Worm (Caenorhabditis elegans) whole organism, late embryonic: ENCODE measurements around the gene pph-5.

ENCODE experiments used
- C38D4.7 ChIP-seq: fragments of 200-800 bp; sonication (Bioruptor generic); optimal IDR thresholded peaks from 2 replicates; lab custom pipeline; 2018; ENCODE audit warnings: mild to moderate bottlenecking, missing genetic modification characterization, moderate library complexity, missing compliant biosample characterization
- K02D7.2 ChIP-seq: sonication (generic microtip); optimal IDR thresholded peaks from 2 replicates; lab custom pipeline; 2017; ENCODE audit warnings: mild to moderate bottlenecking, missing genetic modification characterization, missing compliant biosample characterization
- K09A11.1 ChIP-seq: sonication (generic microtip); optimal IDR thresholded peaks from 2 replicates; lab custom pipeline; 2017; ENCODE audit warnings: antibody characterized with exemption, mild to moderate bottlenecking, missing genetic modification characterization, missing compliant biosample characterization; ENCODE audit not compliant: insufficient read depth
- T23F11.4 ChIP-seq: fragments of 200-800 bp; sonication (Bioruptor generic); optimal IDR thresholded peaks from 2 replicates; lab custom pipeline; 2018; ENCODE audit warnings: mild to moderate bottlenecking, missing genetic modification characterization, missing compliant biosample characterization
- Y22D7AL.16 ChIP-seq: sonication (generic microtip); optimal IDR thresholded peaks from 2 replicates; lab custom pipeline; 2016; ENCODE audit warnings: missing genetic modification characterization, missing compliant biosample characterization
- ceh-14 ChIP-seq: sonication (generic microtip); optimal IDR thresholded peaks from 2 replicates; lab custom pipeline; 2016; ENCODE audit warnings: missing genotype, missing genetic modification characterization, missing compliant biosample characterization
- ceh-19 ChIP-seq: fragments of 200-800 bp; sonication (Bioruptor generic); optimal IDR thresholded peaks from 2 replicates; lab custom pipeline; 2018; ENCODE audit warnings: mild to moderate bottlenecking, missing genetic modification characterization, missing compliant biosample characterization
- ceh-24 ChIP-seq: sonication (generic microtip); optimal IDR thresholded peaks from 2 replicates; lab custom pipeline; 2016; ENCODE audit warnings: mild to moderate bottlenecking, missing genetic modification characterization, missing compliant biosample characterization
- ceh-31 ChIP-seq: sonication (generic microtip); optimal IDR thresholded peaks from 2 replicates; lab custom pipeline; 2016; ENCODE audit warnings: missing genetic modification characterization, missing compliant biosample characterization
- ceh-34 ChIP-seq: sonication (generic microtip); optimal IDR thresholded peaks from 2 replicates; lab custom pipeline; 2016; ENCODE audit warnings: mild to moderate bottlenecking, missing genetic modification characterization, missing compliant biosample characterization
- ceh-45 ChIP-seq: fragments of 200-800 bp; sonication (Bioruptor generic); IDR thresholded peaks from 2 replicates; pipeline ENCODE4 v1.3.6; 2022; ENCODE audit warnings: missing genetic modification reagents, missing genetic modification characterization, missing compliant biosample characterization
- ceh-48 ChIP-seq: sonication (generic microtip); optimal IDR thresholded peaks from 2 replicates; lab custom pipeline; 2016; ENCODE audit warnings: missing genetic modification characterization, inconsistent platforms, missing compliant biosample characterization
- che-1 ChIP-seq: sonication (generic microtip); optimal IDR thresholded peaks from 2 replicates; lab custom pipeline; 2016; ENCODE audit warnings: mild to moderate bottlenecking, missing genetic modification characterization, missing compliant biosample characterization
- dmd-4 ChIP-seq: sonication (generic microtip); optimal IDR thresholded peaks from 2 replicates; lab custom pipeline; 2016; ENCODE audit warnings: borderline replicate concordance, missing genetic modification characterization, missing compliant biosample characterization
- elt-2 ChIP-seq: sonication (generic microtip); optimal IDR thresholded peaks from 2 replicates; lab custom pipeline; 2016; ENCODE audit warnings: missing genetic modification reagents, missing genetic modification characterization, missing compliant biosample characterization
- ets-4 ChIP-seq: sonication (generic microtip); optimal IDR thresholded peaks from 2 replicates; lab custom pipeline; 2016; ENCODE audit warnings: missing genetic modification characterization, missing compliant biosample characterization
- eyg-1 ChIP-seq: sonication (generic microtip); optimal IDR thresholded peaks from 2 replicates; lab custom pipeline; 2016; ENCODE audit warnings: missing genotype, missing genetic modification characterization, missing compliant biosample characterization
- fkh-10 ChIP-seq: fragments of 150-350 bp; optimal IDR thresholded peaks from 2 replicates; lab custom pipeline; 2014; ENCODE audit warnings: missing biosample characterization, missing genetic modification reagents, missing genetic modification characterization
- gmeb-2 ChIP-seq: sonication (generic microtip); optimal IDR thresholded peaks from 2 replicates; lab custom pipeline; 2016; ENCODE audit warnings: missing genetic modification characterization, inconsistent platforms, missing compliant biosample characterization
- hlh-30 ChIP-seq: sonication (generic microtip); optimal IDR thresholded peaks from 2 replicates; lab custom pipeline; 2017; ENCODE audit warnings: antibody characterized with exemption, missing genetic modification characterization, missing compliant biosample characterization; ENCODE audit not compliant: insufficient read depth
- lin-11 ChIP-seq: fragments of 200-800 bp; sonication (Bioruptor generic); optimal IDR thresholded peaks from 2 replicates; lab custom pipeline; 2018; ENCODE audit warnings: mild to moderate bottlenecking, missing genetic modification characterization, missing compliant biosample characterization
- nfya-1 ChIP-seq: sonication (generic microtip); optimal IDR thresholded peaks from 2 replicates; lab custom pipeline; 2017; ENCODE audit warnings: missing genetic modification characterization, mild to moderate bottlenecking, missing compliant biosample characterization, antibody characterized with exemption, moderate library complexity
- nhr-232 ChIP-seq: sonication (generic microtip); optimal IDR thresholded peaks from 2 replicates; lab custom pipeline; 2016; ENCODE audit warnings: missing genetic modification characterization, missing compliant biosample characterization
- npax-4 ChIP-seq: sonication (generic microtip); optimal IDR thresholded peaks from 2 replicates; lab custom pipeline; 2016; ENCODE audit warnings: missing genetic modification characterization, missing compliant biosample characterization
- pag-3 ChIP-seq: sonication (generic microtip); optimal IDR thresholded peaks from 2 replicates; lab custom pipeline; 2016; ENCODE audit warnings: missing compliant biosample characterization, missing genetic modification characterization, borderline replicate concordance
- pat-9 ChIP-seq: fragments of 200-800 bp; sonication (Bioruptor generic); optimal IDR thresholded peaks from 2 replicates; lab custom pipeline; 2018; ENCODE audit warnings: mild to moderate bottlenecking, missing genetic modification characterization, moderate library complexity, missing compliant biosample characterization
- pax-1 ChIP-seq: fragments of 150-350 bp; optimal IDR thresholded peaks from 2 replicates; lab custom pipeline; 2014; ENCODE audit warnings: missing biosample characterization, missing genetic modification characterization
- pha-2 ChIP-seq: sonication (generic microtip); optimal IDR thresholded peaks from 2 replicates; lab custom pipeline; 2017; ENCODE audit warnings: mild to moderate bottlenecking, missing genetic modification characterization, missing compliant biosample characterization
- rnt-1 ChIP-seq: sonication (generic microtip); optimal IDR thresholded peaks from 2 replicates; lab custom pipeline; 2016; ENCODE audit warnings: missing genetic modification characterization, missing compliant biosample characterization
- sdc-2 ChIP-seq: sonication (generic microtip); optimal IDR thresholded peaks from 2 replicates; lab custom pipeline; 2016; ENCODE audit warnings: missing genotype, missing genetic modification characterization, missing compliant biosample characterization
- sox-2 ChIP-seq: fragments of 200-800 bp; sonication (Bioruptor generic); IDR thresholded peaks from 2 replicates; pipeline ENCODE4 v1.3.6; 2022; ENCODE audit warnings: missing genetic modification reagents, missing genetic modification characterization, missing compliant biosample characterization
- tbx-2 ChIP-seq: sonication (generic microtip); optimal IDR thresholded peaks from 2 replicates; lab custom pipeline; 2016; ENCODE audit warnings: missing genetic modification characterization, missing compliant biosample characterization
- ttx-3 ChIP-seq: sonication (generic microtip); optimal IDR thresholded peaks from 2 replicates; lab custom pipeline; 2016; ENCODE audit warnings: missing genetic modification reagents, missing genetic modification characterization, missing compliant biosample characterization
- unc-55 ChIP-seq: sonication (generic microtip); optimal IDR thresholded peaks from 2 replicates; lab custom pipeline; 2017; ENCODE audit warnings: missing biosample characterization, missing genetic modification reagents, missing genetic modification characterization
- unc-86 ChIP-seq: sonication (generic microtip); optimal IDR thresholded peaks from 2 replicates; lab custom pipeline; 2016; ENCODE audit warnings: missing genetic modification characterization, missing compliant biosample characterization
- zip-5 ChIP-seq: sonication (generic microtip); optimal IDR thresholded peaks from 2 replicates; lab custom pipeline; 2016; ENCODE audit warnings: missing genetic modification characterization, missing compliant biosample characterization

pph-5 gene

DNA sequence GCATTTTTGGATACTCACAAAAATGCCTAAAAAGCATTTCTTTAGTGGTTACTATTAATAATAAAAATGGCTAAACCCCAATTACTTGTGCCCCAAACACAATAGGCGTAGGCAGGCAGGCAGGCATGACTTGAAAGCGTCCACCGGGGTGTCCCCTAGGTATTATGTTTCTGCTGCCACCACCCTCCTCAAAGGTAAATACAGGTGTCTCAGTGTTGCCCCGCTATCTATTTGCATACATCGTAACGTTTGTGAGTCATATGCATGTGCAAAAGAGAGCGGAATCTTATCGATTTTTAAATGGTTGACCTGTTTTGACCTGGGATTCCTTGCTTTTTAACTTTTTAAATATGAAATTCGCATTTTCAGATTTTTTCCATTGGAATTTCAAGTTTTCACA, 37.1 kb upstream of the pph-5 start:
- no peak for TF ChIP-seq che-1 (tag; lab: Kevin White, UChicago)
- no peak for TF ChIP-seq ttx-3
- TF ChIP-seq gmeb-2 (tag; lab: Kevin White, UChicago), result no peak
- TF ChIP-seq pha-2 (tag; lab: Kevin White, UChicago), result peak; percentile 31
- TF ChIP-seq dmd-4 (tag; lab: Kevin White, UChicago), result no peak
- TF ChIP-seq zip-5, result no peak
- TF ChIP-seq nhr-232 (tag; lab: Kevin White, UChicago), result no peak
- TF ChIP-seq Y22D7AL.16 (tag; lab: Kevin White, UChicago), result no peak
- TF ChIP-seq ceh-24 (tag; lab: Kevin White, UChicago), result no peak
- no peak for TF ChIP-seq rnt-1 (tag; lab: Kevin White, UChicago)
- TF ChIP-seq sdc-2 (tag; lab: Kevin White, UChicago), result no peak
- peak; percentile 21 for TF ChIP-seq ceh-19 (GFP tag; lab: Kevin White, UChicago)
- TF ChIP-seq ceh-34 (tag; lab: Kevin White, UChicago), result peak; percentile 53
- TF ChIP-seq ets-4 (tag; lab: Kevin White, UChicago), result no peak

DNA sequence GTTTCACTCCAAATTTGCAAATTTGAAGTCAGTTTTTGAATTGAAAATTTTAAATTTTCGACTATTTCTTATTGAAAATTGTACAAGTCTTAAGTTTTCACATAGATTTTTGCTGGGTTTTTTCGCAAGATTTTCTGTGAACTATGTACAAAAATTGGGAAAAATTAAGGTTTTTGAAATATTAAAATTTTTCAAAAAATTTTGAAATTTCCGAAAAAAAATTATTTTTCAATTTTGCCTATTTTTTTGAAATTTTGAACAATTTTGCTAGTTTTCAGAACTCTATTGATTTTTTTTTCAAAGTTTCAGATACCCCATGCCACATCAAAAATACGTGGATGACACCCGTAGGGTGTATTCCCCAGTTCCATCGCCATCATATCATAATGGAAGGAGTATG, 36.5 kb upstream of the pph-5 start, which contains the start of gene tsp-13:
Gene tsp-13 (plus strand): TSS at position 301 of the 400 bp plus-strand sequence.
- TF ChIP-seq nfya-1 (tag; lab: Kevin White, UChicago) (no peak), hlh-30 (tag; lab: Kevin White, UChicago) (no peak), che-1 (tag; lab: Kevin White, UChicago) (no peak), zip-5 (no peak), ceh-48 (tag; lab: Kevin White, UChicago) (no peak), ceh-31 (no peak), T23F11.4 (GFP tag; lab: Kevin White, UChicago) (no peak)

ce11 chrV:19158664-19159063, 31.7 kb upstream of the pph-5 start, which contains the start of gene Y39B6A.5:
Y39B6A.5 (minus strand) TSS chrV:19158877.
- TF ChIP-seq pax-1 (no peak), elt-2 (tag; lab: Kevin White, UChicago) (peak; percentile 59)

DNA sequence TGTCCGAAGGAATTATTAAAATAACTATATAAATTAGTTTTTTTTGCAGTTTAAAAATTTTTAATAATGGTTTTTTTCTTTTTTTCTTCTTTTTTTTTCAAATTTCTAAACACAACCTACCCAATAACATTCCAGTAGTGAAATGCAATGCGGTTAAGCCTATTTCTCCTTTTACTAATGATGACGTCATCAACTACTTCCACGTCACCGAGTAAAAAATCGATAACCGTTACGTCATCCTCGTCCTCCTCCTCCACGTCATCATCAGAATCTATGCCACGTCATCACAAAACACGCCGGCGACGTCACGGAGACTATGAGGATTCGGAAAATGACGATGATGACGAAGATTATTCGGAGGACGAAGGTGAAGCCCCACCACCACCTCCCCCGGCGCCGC, 15.7 kb upstream of the pph-5 start, which contains the start of gene hot-2:
Gene hot-2 (plus strand): TSS at position 134 of the 400 bp plus-strand sequence.
- TF ChIP-seq tbx-2 (tag; lab: Kevin White, UChicago) (no peak), ceh-45 (GFP tag; lab: Robert Waterston, UW) (no peak), unc-55 (GFP tag; lab: Kevin White, UChicago) (no peak), C38D4.7 (GFP tag; lab: Kevin White, UChicago) (no peak), elt-2 (tag; lab: Kevin White, UChicago) (no peak), K09A11.1 (tag; lab: Kevin White, UChicago) (no peak), npax-4 (tag; lab: Kevin White, UChicago) (no peak)

DNA sequence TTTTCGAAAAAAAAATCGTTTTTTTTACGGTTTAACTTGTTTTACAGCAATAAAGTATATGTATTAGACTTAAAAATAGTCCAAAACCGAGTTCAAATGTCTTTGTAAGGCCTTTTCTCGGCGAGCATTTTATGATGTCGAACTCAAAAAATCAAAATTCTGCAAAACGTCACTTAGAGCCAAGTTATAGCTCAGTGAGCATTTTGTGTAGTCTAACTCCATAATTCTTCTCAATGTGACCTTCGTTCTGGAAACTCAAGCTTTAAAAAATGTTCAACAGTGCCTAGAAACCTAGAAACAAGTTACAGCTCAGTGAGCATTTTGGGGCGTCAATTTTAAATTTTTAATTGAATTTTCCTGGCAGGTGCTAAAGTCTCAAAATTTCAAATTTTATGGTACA, 14.6 kb upstream of the pph-5 start:
- TF ChIP-seq sox-2 (GFP tag; lab: Robert Waterston, UW) (no peak), eyg-1 (tag; lab: Kevin White, UChicago) (no peak), hlh-30 (tag; lab: Kevin White, UChicago) (no peak), pag-3 (tag; lab: Kevin White, UChicago) (no peak), ttx-3 (no peak), ceh-14 (tag; lab: Kevin White, UChicago) (no peak), unc-86 (tag; lab: Kevin White, UChicago) (no peak), fkh-10 (no peak), C38D4.7 (GFP tag; lab: Kevin White, UChicago) (no peak), dmd-4 (tag; lab: Kevin White, UChicago) (no peak), ceh-24 (tag; lab: Kevin White, UChicago) (no peak), zip-5 (no peak), lin-11 (tag; lab: Kevin White, UChicago) (no peak), K02D7.2 (tag; lab: Kevin White, UChicago) (no peak), unc-55 (GFP tag; lab: Kevin White, UChicago) (no peak), pat-9 (tag; lab: Kevin White, UChicago) (no peak)
- TF ChIP-seq, all 69 proteins: peak for 0
